Fruit fly (Drosophila melanogaster) whole organism, embryonic: ENCODE data around the gene CG43085.

ENCODE experiments used
- Antp ChIP-seq: fragments of 200-800 bp; sonication (Bioruptor generic); optimal IDR thresholded peaks from 3 replicates; lab custom pipeline; 2016; ENCODE audit warnings: missing biosample characterization, missing genetic modification characterization
- CG10147 ChIP-seq: fragments of 200-800 bp; sonication (Bioruptor generic); optimal IDR thresholded peaks from 2 replicates; lab custom pipeline; 2019; ENCODE audit warnings: missing biosample characterization, mild to moderate bottlenecking, missing genetic modification characterization, moderate library complexity
- CG10274 ChIP-seq: fragments of 200-800 bp; sonication (Bioruptor generic); optimal IDR thresholded peaks from 3 replicates; lab custom pipeline; 2017; ENCODE audit warnings: missing biosample characterization, mild to moderate bottlenecking, missing genetic modification characterization
- CG11093 ChIP-seq: fragments of 200-800 bp; sonication (Bioruptor generic); IDR thresholded peaks from 3 replicates; pipeline ENCODE4 v1.3.6; 2022; ENCODE audit warnings: missing biosample characterization, missing genetic modification characterization
- CG14050 ChIP-seq: fragments of 200-800 bp; sonication (Bioruptor generic); IDR thresholded peaks from 3 replicates; pipeline ENCODE4 v1.3.6; 2022; ENCODE audit warnings: missing biosample characterization, missing genetic modification characterization
- CG15073 ChIP-seq: fragments of 200-800 bp; sonication (Bioruptor generic); optimal IDR thresholded peaks from 2 replicates; lab custom pipeline; 2016; ENCODE audit warnings: missing biosample characterization, missing genetic modification characterization
- CG16779 ChIP-seq: fragments of 200-800 bp; sonication (Bioruptor generic); IDR thresholded peaks from 2 replicates; pipeline ENCODE4 v1.3.6; 2022; ENCODE audit warnings: missing biosample characterization, missing genetic modification characterization
- CG16815 ChIP-seq: fragments of 200-800 bp; sonication (Bioruptor generic); optimal IDR thresholded peaks from 3 replicates; lab custom pipeline; 2017; ENCODE audit warnings: missing biosample characterization, mild to moderate bottlenecking, missing genetic modification characterization
- CG30020 ChIP-seq: fragments of 200-800 bp; optimal IDR thresholded peaks from 2 replicates; lab custom pipeline; 2019; ENCODE audit warnings: missing biosample characterization, mild to moderate bottlenecking, missing genetic modification characterization, moderate library complexity
- CG33557 ChIP-seq: fragments of 200-800 bp; sonication (Bioruptor generic); optimal IDR thresholded peaks from 2 replicates; lab custom pipeline; 2019; ENCODE audit warnings: missing biosample characterization, mild to moderate bottlenecking, missing genetic modification characterization, moderate library complexity
- CG3838 ChIP-seq: fragments of 200-800 bp; sonication (Bioruptor generic); optimal IDR thresholded peaks from 3 replicates; lab custom pipeline; 2016; ENCODE audit warnings: missing biosample characterization, missing genetic modification characterization
- CG4424 ChIP-seq: fragments of 200-800 bp; sonication (Bioruptor generic); optimal IDR thresholded peaks from 3 replicates; lab custom pipeline; 2016; ENCODE audit warnings: missing biosample characterization, missing genetic modification characterization
- CG4707 ChIP-seq: fragments of 200-800 bp; sonication (Bioruptor generic); optimal IDR thresholded peaks from 2 replicates; lab custom pipeline; 2018; ENCODE audit warnings: missing biosample characterization, mild to moderate bottlenecking, missing genetic modification characterization, moderate library complexity
- CG4854 ChIP-seq: fragments of 200-800 bp; sonication (Bioruptor generic); optimal IDR thresholded peaks from 2 replicates; lab custom pipeline; 2016; ENCODE audit warnings: missing biosample characterization, missing genetic modification characterization, inconsistent platforms
- CG5953 ChIP-seq: fragments of 200-800 bp; sonication (Bioruptor generic); IDR thresholded peaks from 2 replicates; pipeline ENCODE4 v1.3.6; 2022; ENCODE audit warnings: missing biosample characterization, missing genetic modification characterization
- CG6254 ChIP-seq: fragments of 200-800 bp; sonication (Bioruptor generic); optimal IDR thresholded peaks from 3 replicates; lab custom pipeline; 2017; ENCODE audit warnings: mild to moderate bottlenecking, missing biosample characterization, missing genetic modification reagents, missing genetic modification characterization
- CG7372 ChIP-seq: fragments of 200-800 bp; sonication (Bioruptor generic); IDR thresholded peaks from 2 replicates; pipeline ENCODE4 v1.3.6; 2022; ENCODE audit warnings: missing biosample characterization, missing genetic modification characterization
- CG7963 ChIP-seq: fragments of 200-800 bp; sonication (Bioruptor generic); IDR thresholded peaks from 3 replicates; pipeline ENCODE4 v1.3.6; 2022; ENCODE audit warnings: missing biosample characterization, missing genetic modification characterization; ENCODE audit not compliant: partially characterized antibody
- CG8089 ChIP-seq: fragments of 200-800 bp; sonication (Bioruptor generic); optimal IDR thresholded peaks from 3 replicates; lab custom pipeline; 2016; ENCODE audit warnings: missing biosample characterization, missing genetic modification characterization
- CG8388 ChIP-seq: fragments of 200-800 bp; sonication (Bioruptor generic); optimal IDR thresholded peaks from 2 replicates; lab custom pipeline; 2019; ENCODE audit warnings: missing biosample characterization, mild to moderate bottlenecking, missing genetic modification characterization, moderate library complexity
- CG9215 ChIP-seq: fragments of 200-800 bp; sonication (Bioruptor generic); IDR thresholded peaks from 2 replicates; pipeline ENCODE4 v1.3.6; 2022; ENCODE audit warnings: missing biosample characterization, missing genetic modification characterization
- Drgx ChIP-seq: fragments of 200-800 bp; sonication (Bioruptor generic); IDR thresholded peaks from 2 replicates; pipeline ENCODE4 v1.3.6; 2022; ENCODE audit warnings: missing biosample characterization, missing genetic modification characterization
- Hr78 ChIP-seq, 2 experiments: fragments of 200-800 bp in 1 of 2; fragments of >200 bp in 1 of 2; sonication (Bioruptor generic) in 1 of 2; optimal IDR thresholded peaks; 2 replicates each; lab custom pipeline; 2017 to 2019; ENCODE audit warnings: missing biosample characterization in 2 of 2, missing genetic modification characterization in 2 of 2, mild to moderate bottlenecking in 1 of 2, moderate library complexity in 1 of 2
- Hsf ChIP-seq: fragments of 200-800 bp; sonication (Bioruptor generic); optimal IDR thresholded peaks from 3 replicates; lab custom pipeline; 2016; ENCODE audit warnings: missing biosample characterization, missing genetic modification characterization
- Med ChIP-seq: fragments of 200-800 bp; sonication (Bioruptor generic); peaks from one replicate; lab custom pipeline; 2016; ENCODE audit warnings: missing biosample characterization, missing genetic modification characterization, mild to moderate bottlenecking, inconsistent platforms, moderate library complexity
- NC2β ChIP-seq: fragments of 200-800 bp; sonication (Bioruptor generic); optimal IDR thresholded peaks from 2 replicates; lab custom pipeline; 2016; ENCODE audit warnings: missing biosample characterization, missing genetic modification characterization
- NFAT ChIP-seq: fragments of 200-800 bp; sonication (Bioruptor generic); IDR thresholded peaks from 2 replicates; pipeline ENCODE4 v1.3.6; 2022; ENCODE audit warnings: missing biosample characterization, missing genetic modification characterization
- NK7.1 ChIP-seq: fragments of 200-800 bp; sonication (Bioruptor generic); optimal IDR thresholded peaks from 3 replicates; lab custom pipeline; 2016; ENCODE audit warnings: missing biosample characterization, missing genetic modification characterization
- Neu2 ChIP-seq: fragments of 200-800 bp; sonication (Bioruptor generic); optimal IDR thresholded peaks from 3 replicates; lab custom pipeline; 2016; ENCODE audit warnings: missing biosample characterization, missing genetic modification characterization, borderline replicate concordance
- Side ChIP-seq: fragments of 200-800 bp; sonication (Bioruptor generic); optimal IDR thresholded peaks from 2 replicates; lab custom pipeline; 2016; ENCODE audit warnings: missing biosample characterization, missing genetic modification characterization
- ac ChIP-seq: fragments of 200-800 bp; sonication (Bioruptor generic); optimal IDR thresholded peaks from 3 replicates; lab custom pipeline; 2017; ENCODE audit warnings: missing biosample characterization, mild to moderate bottlenecking, missing genetic modification characterization
- aop ChIP-seq: fragments of 200-800 bp; sonication (Bioruptor generic); IDR thresholded peaks from 2 replicates; pipeline ENCODE4 v1.3.6; 2022; ENCODE audit warnings: missing biosample characterization, missing genetic modification characterization
- ap ChIP-seq: fragments of 200-800 bp; sonication (Bioruptor generic); IDR thresholded peaks from 2 replicates; pipeline ENCODE4 v1.3.6; 2022; ENCODE audit warnings: missing biosample characterization, missing genetic modification characterization
- ase ChIP-seq: fragments of 200-800 bp; sonication (Bioruptor generic); IDR thresholded peaks from 3 replicates; pipeline ENCODE4 v1.3.6; 2022; ENCODE audit warnings: missing biosample characterization, missing genetic modification characterization
- chn ChIP-seq: fragments of 200-800 bp; sonication (Bioruptor generic); optimal IDR thresholded peaks from 2 replicates; lab custom pipeline; 2016; ENCODE audit warnings: missing biosample characterization, missing genetic modification characterization
- corto ChIP-seq: fragments of 200-800 bp; sonication (Bioruptor generic); optimal IDR thresholded peaks from 2 replicates; lab custom pipeline; 2016; ENCODE audit warnings: missing biosample characterization, mild to moderate bottlenecking, missing genetic modification characterization, moderate library complexity
- crc ChIP-seq: fragments of 200-800 bp; sonication (Bioruptor generic); optimal IDR thresholded peaks from 2 replicates; lab custom pipeline; 2016; ENCODE audit warnings: missing biosample characterization, missing genetic modification characterization
- croc ChIP-seq: fragments of 200-800 bp; sonication (Bioruptor generic); conservative IDR thresholded peaks from 3 replicates; pipeline ENCODE4 v1.3.6; 2022; ENCODE audit warnings: missing biosample characterization, missing genetic modification characterization
- dimm ChIP-seq: fragments of 200-800 bp; sonication (Bioruptor generic); IDR thresholded peaks from 2 replicates; pipeline ENCODE4 v1.3.6; 2022; ENCODE audit warnings: missing biosample characterization, missing genetic modification characterization
- dpn ChIP-seq, 2 experiments: fragments of 200-800 bp; sonication (Bioruptor generic); optimal IDR thresholded peaks; 3 replicates each; lab custom pipeline; 2016; ENCODE audit warnings: missing biosample characterization in 2 of 2, missing genetic modification characterization in 2 of 2
- gce ChIP-seq: fragments of 200-800 bp; sonication (Bioruptor generic); IDR thresholded peaks from 3 replicates; pipeline ENCODE4 v1.3.6; 2022; ENCODE audit warnings: missing biosample characterization, missing genetic modification characterization
- grn ChIP-seq: fragments of 200-800 bp; sonication (Bioruptor generic); optimal IDR thresholded peaks from 3 replicates; lab custom pipeline; 2017; ENCODE audit warnings: missing biosample characterization, missing genetic modification characterization
- gsb ChIP-seq: fragments of 200-800 bp; sonication (Bioruptor generic); IDR thresholded peaks from 2 replicates; pipeline ENCODE4 v1.3.6; 2022; ENCODE audit warnings: missing biosample characterization, missing genetic modification characterization
- mirr ChIP-seq: fragments of 200-800 bp; sonication (Bioruptor generic); optimal IDR thresholded peaks from 3 replicates; lab custom pipeline; 2018; ENCODE audit warnings: missing biosample characterization, mild to moderate bottlenecking, missing genetic modification characterization
- otp ChIP-seq: fragments of 200-800 bp; sonication (Bioruptor generic); IDR thresholded peaks from 3 replicates; pipeline ENCODE4, ENCODE4 v1.3.6; 2022; ENCODE audit warnings: missing biosample characterization, missing genetic modification characterization
- psq ChIP-seq: fragments of 200-800 bp; sonication (Bioruptor generic); optimal IDR thresholded peaks from 2 replicates; lab custom pipeline; 2017; ENCODE audit warnings: missing biosample characterization, missing genetic modification characterization
- row ChIP-seq: fragments of 200-800 bp; sonication (Bioruptor generic); IDR thresholded peaks from 3 replicates; pipeline ENCODE4 v1.3.6; 2022; ENCODE audit warnings: missing biosample characterization, missing genetic modification characterization
- sens-2 ChIP-seq: fragments of 200-800 bp; sonication (Bioruptor generic); IDR thresholded peaks from 2 replicates; pipeline ENCODE4 v1.3.6; 2022; ENCODE audit warnings: missing biosample characterization, missing genetic modification characterization
- shn ChIP-seq: fragments of 200-800 bp; sonication (Bioruptor generic); optimal IDR thresholded peaks from 3 replicates; lab custom pipeline; 2016; ENCODE audit warnings: missing biosample characterization, missing genetic modification characterization
- slbo ChIP-seq: fragments of 200-800 bp; sonication (Bioruptor generic); IDR thresholded peaks from 2 replicates; pipeline ENCODE4 v1.3.6; 2022; ENCODE audit warnings: missing biosample characterization, missing genetic modification characterization
- vnd ChIP-seq: fragments of 200-800 bp; sonication (Bioruptor generic); IDR thresholded peaks from 3 replicates; pipeline ENCODE4 v1.3.6; 2022; ENCODE audit warnings: missing biosample characterization, missing genetic modification characterization; ENCODE audit not compliant: partially characterized antibody
- zfh1 ChIP-seq: fragments of 200-800 bp; sonication (Bioruptor generic); IDR thresholded peaks from 3 replicates; pipeline ENCODE4 v1.3.6; 2022; ENCODE audit warnings: missing biosample characterization, missing genetic modification characterization

The CG43085 gene

dm6 chr3L:17621451-17621946 lies 25.0 kb downstream of the CG43085 start, which contains the start of the genes Vps60 and anchor (continued):
- TF ChIP-seq CG7963 (GFP tag; lab: Robert Waterston, UW) (no peak), Neu2 (peak; percentile 15), sens-2 (no peak), NC2β (GFP tag; lab: Kevin White, UChicago) (peak; percentile 86), vnd (GFP tag; lab: Robert Waterston, UW) (no peak), dpn (GFP tag; optimal IDR thresholded peaks at IDR 0.05; lab: Kevin White, UChicago) (peak; percentile 66 to 76), dimm (GFP tag; lab: Robert Waterston, UW) (no peak), NK7.1 (GFP tag; lab: Kevin White, UChicago) (peak; percentile 65), ase (GFP tag; lab: Robert Waterston, UW) (no peak), croc (GFP tag; lab: Robert Waterston, UW) (no peak), Antp (GFP tag; lab: Kevin White, UChicago) (peak; percentile 63), shn (peak; percentile 66), mirr (GFP tag; lab: Kevin White, UChicago) (no peak), zfh1 (GFP tag; lab: Robert Waterston, UW) (0 out of 3 replicates have a peak, but pooled peaks have one; percentile 39), NFAT (GFP tag; lab: Robert Waterston, UW) (no peak), CG10274 (GFP tag; lab: Kevin White, UChicago) (no peak), CG11093 (GFP tag; lab: Robert Waterston, UW) (no peak), aop (GFP tag; lab: Robert Waterston, UW) (no peak), CG6254 (GFP tag; lab: Kevin White, UChicago) (no peak), CG4707 (GFP tag; lab: Kevin White, UChicago) (no peak), CG33557 (peak; percentile 48), ac (GFP tag; lab: Kevin White, UChicago) (no peak), CG3838 (GFP tag; lab: Kevin White, UChicago) (no peak), otp (GFP tag; lab: Robert Waterston, UW) (no peak), slbo (GFP tag; lab: Robert Waterston, UW) (peak; percentile 54; the same call in 1 of the 2 replicates), Med (GFP tag; lab: Kevin White, UChicago) (peak; percentile 94), ap (no peak), CG8089 (GFP tag; lab: Kevin White, UChicago) (peak; percentile 28), CG30020 (tag; lab: Kevin White, UChicago) (peak; percentile 59), CG16779 (GFP tag; lab: Robert Waterston, UW) (no peak), Hsf (peak; percentile 67), CG10147 (peak; percentile 38), gsb (GFP tag; lab: Robert Waterston, UW) (no peak), grn (GFP tag; lab: Kevin White, UChicago) (peak; percentile 7), CG15073 (GFP tag; lab: Kevin White, UChicago) (no peak), psq (GFP tag; lab: Kevin White, UChicago) (no peak), gce (no peak), Hr78 (GFP tag; optimal IDR thresholded peaks at IDR 0.05; lab: Kevin White, UChicago) (no peak), CG7372 (GFP tag; lab: Robert Waterston, UW) (no peak), Drgx (no peak), chn (GFP tag; lab: Kevin White, UChicago) (peak; percentile 71), Side (GFP tag; lab: Kevin White, UChicago) (peak; percentile 76), crc (GFP tag; lab: Kevin White, UChicago) (peak; percentile 33), CG9215 (GFP tag; lab: Robert Waterston, UW) (no peak; the same call in 1 of the 2 replicates), CG14050 (GFP tag; lab: Robert Waterston, UW) (no peak), CG4854 (GFP tag; lab: Kevin White, UChicago) (peak; percentile 52), CG16815 (GFP tag; lab: Kevin White, UChicago) (no peak), row (peak; percentile 48; the same call in 2 of the 3 replicates), CG8388 (GFP tag; lab: Kevin White, UChicago) (peak; percentile 48), CG5953 (GFP tag; lab: Robert Waterston, UW) (no peak), corto (GFP tag; lab: Kevin White, UChicago) (no peak), CG4424 (GFP tag; lab: Kevin White, UChicago) (peak; percentile 62)
